Worm (Caenorhabditis elegans): ENCODE data around the gene clec-208.

DNA sequence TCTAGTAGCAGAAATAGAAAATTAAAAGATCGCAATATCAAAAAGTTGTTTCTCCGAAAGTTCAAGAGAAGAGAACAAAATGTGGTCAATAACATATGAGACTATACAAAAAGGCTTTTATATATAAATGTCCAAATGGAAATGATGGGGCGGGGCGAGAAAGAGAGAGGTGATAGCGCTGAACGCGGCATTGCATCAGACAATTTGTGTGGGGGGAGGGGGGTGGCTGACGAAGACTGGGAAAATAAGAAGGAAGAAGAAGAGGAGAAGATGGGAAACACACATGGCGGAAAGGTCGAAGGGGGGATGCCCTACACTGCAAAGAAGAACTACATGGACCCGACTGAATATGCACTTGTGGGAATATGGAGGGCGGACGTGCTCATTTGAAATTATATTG lies 37.6 kb downstream of the clec-208 start:
- TF ChIP-seq flt-1 (GFP tag; IDR thresholded peaks at IDR 0.05) (no peak), med-1 (GFP tag; optimal IDR thresholded peaks at IDR 0.05; ENCODE audit: insufficient read depth) (no peak), ref-1 (GFP tag; conservative IDR thresholded peaks at IDR 0.05) (no peak), cog-1 (tag; optimal IDR thresholded peaks at IDR 0.05) (no peak), klf-2 (GFP tag; conservative IDR thresholded peaks at IDR 0.05) (no peak), ztf-23 (GFP tag; IDR thresholded peaks at IDR 0.05) (no peak), tab-1 (GFP tag; IDR thresholded peaks at IDR 0.05) (no peak), ztf-29 (GFP tag; IDR thresholded peaks at IDR 0.05) (no peak), T22C8.4 (GFP tag; IDR thresholded peaks at IDR 0.05) (no peak)

Measured in whole organism, midembryonic.